Worm (Caenorhabditis elegans): ENCODE results near the gene dyf-4.

dyf-4 gene

DNA sequence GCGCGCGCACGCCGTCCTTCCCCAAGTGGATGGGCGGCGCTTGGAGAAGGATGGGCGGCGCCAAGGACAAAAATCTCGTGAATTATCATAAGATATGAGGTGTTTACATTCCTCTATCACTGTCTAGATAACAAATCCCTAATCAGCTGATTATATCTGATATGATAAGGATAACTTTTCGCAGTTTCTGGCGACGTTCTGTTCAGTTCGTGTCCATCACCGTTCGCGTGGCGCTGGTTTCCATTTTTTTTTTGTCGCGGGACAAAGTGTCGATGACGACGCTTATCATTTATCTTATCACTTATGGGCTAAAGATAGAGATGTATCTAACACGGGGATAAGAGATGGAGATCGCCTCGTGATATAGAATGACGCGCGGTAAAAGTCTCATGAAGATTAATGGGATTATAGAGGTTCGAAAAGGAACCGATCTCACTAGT, 27.8 kb upstream of the dyf-4 start (continued):
- peak in 1 of 2 experiments; percentile 34 for TF ChIP-seq lsy-2 (tag; optimal IDR thresholded peaks at IDR 0.05)
- no peak for TF ChIP-seq skn-1 (tag; optimal IDR thresholded peaks at IDR 0.05)
- TF ChIP-seq C34F6.9 (tag; optimal IDR thresholded peaks at IDR 0.05), result no peak

DNA sequence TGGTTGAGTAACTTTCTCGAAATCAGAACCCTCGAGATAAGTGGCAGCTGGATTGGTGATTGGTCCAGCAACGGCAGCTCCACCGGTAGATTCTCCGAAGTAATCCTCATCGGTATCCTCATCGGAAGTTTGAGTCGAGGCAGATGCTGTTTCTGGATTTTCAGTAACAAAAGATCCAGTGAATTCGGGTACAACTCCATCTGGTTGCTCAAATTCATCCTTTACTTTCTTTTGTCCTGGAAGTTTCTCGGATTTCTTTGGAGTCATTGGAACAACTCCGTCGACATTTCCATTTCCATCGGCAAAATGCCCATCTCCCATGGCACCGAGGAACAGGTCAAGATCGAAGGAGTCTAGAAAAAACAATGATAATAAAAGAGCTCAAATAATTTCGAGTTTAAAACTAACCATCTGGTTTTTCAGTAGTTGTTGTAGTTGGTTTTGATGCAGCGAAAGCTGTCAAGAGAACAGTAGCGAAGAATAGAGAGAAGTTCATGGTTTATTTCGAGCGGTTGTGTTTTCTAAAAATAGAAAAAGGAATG, 27.2 kb upstream of the dyf-4 start, which contains the start of gene F45D3.4:
Gene F45D3.4 (minus strand): TSS at position 521 of the 542 bp plus-strand sequence.
- no peak for TF ChIP-seq ceh-82 (tag; optimal IDR thresholded peaks at IDR 0.05)
- TF ChIP-seq ama-1 (optimal IDR thresholded peaks at IDR 0.05), result peak; percentile 96

DNA sequence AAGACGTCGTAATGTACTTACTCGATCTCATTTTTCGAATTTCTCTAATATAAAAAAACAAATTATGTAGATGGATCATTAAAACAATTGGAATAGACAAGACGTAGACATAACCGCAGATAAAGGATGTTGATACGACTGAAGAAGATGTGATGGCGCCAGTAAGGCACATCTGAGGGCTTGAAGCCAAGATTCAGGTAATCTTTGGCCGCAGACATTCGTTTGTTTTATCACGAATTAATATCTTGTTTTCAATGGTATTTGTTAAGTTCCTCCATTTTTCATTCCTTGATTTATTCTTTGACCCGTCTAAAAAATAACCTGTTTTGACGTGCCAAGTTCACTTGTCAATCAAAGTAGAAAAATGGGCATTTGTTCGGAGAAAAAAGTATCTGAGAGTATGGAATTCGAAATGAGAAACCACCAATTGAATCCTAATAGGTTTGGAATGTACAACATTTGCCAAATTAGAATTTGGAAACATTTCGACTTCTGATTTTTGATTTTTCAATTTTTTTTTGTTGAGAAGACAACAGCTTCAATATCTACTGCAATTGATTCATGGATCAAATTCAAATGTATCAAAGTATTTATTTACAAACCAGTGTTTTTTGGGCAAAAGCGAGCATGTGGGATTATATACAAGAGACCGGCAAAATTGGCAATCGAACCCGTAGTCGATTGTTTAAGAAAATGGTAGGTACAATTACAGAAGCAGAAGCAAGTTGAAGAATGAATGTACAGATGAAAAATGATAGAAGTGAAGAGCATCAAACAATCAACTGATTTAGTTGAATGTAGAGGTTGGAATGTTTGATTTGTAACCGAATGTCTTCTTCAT, 26.3 kb upstream of the dyf-4 start:
- TF ChIP-seq egl-27 (tag; optimal IDR thresholded peaks at IDR 0.05), result no peak
- no peak for TF ChIP-seq ceh-16 (tag; optimal IDR thresholded peaks at IDR 0.05)
- no peak for TF ChIP-seq aly-2 (tag; optimal IDR thresholded peaks at IDR 0.05)
- peak; percentile 19 for TF ChIP-seq sma-9 (GFP tag; optimal IDR thresholded peaks at IDR 0.05)
- no peak for TF ChIP-seq sma-9 (tag; optimal IDR thresholded peaks at IDR 0.05)
- TF ChIP-seq dmd-4 (tag; optimal IDR thresholded peaks at IDR 0.05), result no peak
- no peak for TF ChIP-seq crh-2 (tag; optimal IDR thresholded peaks at IDR 0.05)
- no peak for TF ChIP-seq unc-62 (GFP tag; optimal IDR thresholded peaks at IDR 0.05)
- peak; percentile 58 for TF ChIP-seq sma-3 (GFP tag; optimal IDR thresholded peaks at IDR 0.05)
- TF ChIP-seq nhr-77 (tag; optimal IDR thresholded peaks at IDR 0.05), result no peak
- TF ChIP-seq alr-1 (tag; optimal IDR thresholded peaks at IDR 0.05), result no peak
- no peak for TF ChIP-seq ztf-11 (tag; optimal IDR thresholded peaks at IDR 0.05)
- peak; percentile 58 for TF ChIP-seq nhr-11 (tag; optimal IDR thresholded peaks at IDR 0.05)
- TF ChIP-seq nhr-129 (tag; optimal IDR thresholded peaks at IDR 0.05), result peak; percentile 46
- no peak for TF ChIP-seq fos-1 (tag; optimal IDR thresholded peaks at IDR 0.05)
- TF ChIP-seq mab-5 (tag; optimal IDR thresholded peaks at IDR 0.05), result no peak
- no peak for TF ChIP-seq nhr-237 (tag; optimal IDR thresholded peaks at IDR 0.05)
- no peak for TF ChIP-seq skn-1 (tag; optimal IDR thresholded peaks at IDR 0.05)
- TF ChIP-seq nhr-6 (tag; optimal IDR thresholded peaks at IDR 0.05), result no peak
- no peak for TF ChIP-seq ZK546.5 (tag; optimal IDR thresholded peaks at IDR 0.05)
- TF ChIP-seq unc-39 (tag; optimal IDR thresholded peaks at IDR 0.05), result no peak
- TF ChIP-seq C34F6.9 (tag; optimal IDR thresholded peaks at IDR 0.05), result no peak
- no peak for TF ChIP-seq blmp-1 (tag; optimal IDR thresholded peaks at IDR 0.05; ENCODE audit: insufficient read depth)
- TF ChIP-seq elt-3 (tag; optimal IDR thresholded peaks at IDR 0.05), result no peak
- peak; percentile 42 for TF ChIP-seq lin-13 (GFP tag; optimal IDR thresholded peaks at IDR 0.05)
- TF ChIP-seq ama-1 (optimal IDR thresholded peaks at IDR 0.05), result peak; percentile 94
- TF ChIP-seq zag-1 (tag; optimal IDR thresholded peaks at IDR 0.05), result no peak
- TF ChIP-seq elt-1 (tag; optimal IDR thresholded peaks at IDR 0.05), result no peak
- TF ChIP-seq nhr-25 (tag; optimal IDR thresholded peaks at IDR 0.05), result peak; percentile 11
- TF ChIP-seq Y55F3AM.14 (GFP tag; optimal IDR thresholded peaks at IDR 0.05), result no peak
- no peak for TF ChIP-seq mbf-1 (tag; optimal IDR thresholded peaks at IDR 0.05)
- TF ChIP-seq snpc-4 (tag; optimal IDR thresholded peaks at IDR 0.05), result no peak
- TF ChIP-seq gmeb-1 (tag; optimal IDR thresholded peaks at IDR 0.05), result peak; percentile 24
- no peak for TF ChIP-seq unc-55 (GFP tag; optimal IDR thresholded peaks at IDR 0.05)
- TF ChIP-seq ztf-4 (tag; optimal IDR thresholded peaks at IDR 0.05), result no peak
- no peak for TF ChIP-seq ztf-1 (GFP tag; conservative IDR thresholded peaks at IDR 0.05)
- no peak for TF ChIP-seq F13H6.1 (tag; optimal IDR thresholded peaks at IDR 0.05)
- no peak for TF ChIP-seq nhr-12 (tag; optimal IDR thresholded peaks at IDR 0.05)
- peak; percentile 78 for TF ChIP-seq nhr-21 (tag; optimal IDR thresholded peaks at IDR 0.05)
- TF ChIP-seq sem-4 (tag; optimal IDR thresholded peaks at IDR 0.05), result peak; percentile 32

All from whole organism, L2 larva.